Worm (Caenorhabditis elegans): Measurements from ENCODE around the gene cwp-3.

The cwp-3 gene

DNA sequence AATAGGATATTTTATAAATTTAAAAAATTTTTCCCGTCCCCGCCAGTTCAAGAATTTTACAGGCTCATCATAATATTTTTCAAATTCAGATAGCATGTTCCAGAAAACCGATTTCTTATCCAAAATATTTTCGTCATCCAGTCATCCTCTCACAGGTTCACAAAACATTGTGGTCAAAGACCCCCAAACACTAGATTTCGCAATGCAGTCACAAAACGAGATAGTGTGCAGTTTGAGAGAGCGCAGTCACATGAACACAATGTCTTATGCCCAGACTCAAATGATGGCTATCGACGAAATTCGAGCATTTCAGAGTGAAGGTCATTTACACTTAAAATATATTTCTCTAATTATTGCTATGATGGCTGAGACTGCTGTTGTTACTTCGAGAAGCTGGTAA is 2.0 kb downstream of the cwp-3 start, which contains the start of gene abhd-5.2:
Gene abhd-5.2, plus strand, starts transcription at position 95 of the 400 bp plus-strand sequence.
- TF ChIP-seq nhr-11 (tag; optimal IDR thresholded peaks at IDR 0.05) (peak; percentile 43), nhr-85 (tag) (peak; percentile 16), jun-1 (tag; optimal IDR thresholded peaks at IDR 0.05) (peak; percentile 32), ceh-82 (tag; optimal IDR thresholded peaks at IDR 0.05) (peak; percentile 48 to 78 (median 65)), F16B12.6 (tag; optimal IDR thresholded peaks at IDR 0.05) (peak; percentile 12), zip-4 (GFP tag; optimal IDR thresholded peaks at IDR 0.05) (peak; percentile 97), grh-1 (GFP tag; IDR thresholded peaks at IDR 0.05) (no peak), skn-1 (tag; optimal IDR thresholded peaks at IDR 0.05) (peak; percentile 79), nhr-28 (tag; optimal IDR thresholded peaks at IDR 0.05) (peak; percentile 53), lin-35 (GFP tag; optimal IDR thresholded peaks at IDR 0.05) (peak; percentile 46 to 76), aha-1 (tag; optimal IDR thresholded peaks at IDR 0.05) (no peak), nhr-90 (tag; optimal IDR thresholded peaks at IDR 0.05; ENCODE audit: poor library complexity) (peak; percentile 21), fkh-8 (tag; optimal IDR thresholded peaks at IDR 0.05) (peak; percentile 57), tlp-1 (tag; optimal IDR thresholded peaks at IDR 0.05) (no peak), nhr-71 (tag; optimal IDR thresholded peaks at IDR 0.05) (peak; percentile 79), snu-23 (GFP tag; optimal IDR thresholded peaks at IDR 0.05) (peak; percentile 78), sptf-1 (tag; optimal IDR thresholded peaks at IDR 0.05) (no peak), fkh-10 (GFP tag; optimal IDR thresholded peaks at IDR 0.05) (no peak), rnt-1 (tag; optimal IDR thresholded peaks at IDR 0.05) (peak; percentile 53), nhr-47 (tag; optimal IDR thresholded peaks at IDR 0.05) (peak; percentile 50), C04F5.9 (tag; optimal IDR thresholded peaks at IDR 0.05) (no peak), nhr-237 (tag; optimal IDR thresholded peaks at IDR 0.05) (peak; percentile 63), dpl-1 (GFP tag; optimal IDR thresholded peaks at IDR 0.05) (peak; percentile 35 to 52 (median 38)), nhr-77 (tag; optimal IDR thresholded peaks at IDR 0.05) (no peak), ceh-63 (GFP tag; optimal IDR thresholded peaks at IDR 0.05) (no peak), unc-86 (tag; optimal IDR thresholded peaks at IDR 0.05) (peak; percentile 15), swsn-7 (tag; optimal IDR thresholded peaks at IDR 0.05) (peak; percentile 32), Y116A8C.19 (tag; optimal IDR thresholded peaks at IDR 0.05; ENCODE audit: borderline replicate concordance) (no peak), xbp-1 (tag; optimal IDR thresholded peaks at IDR 0.05) (peak; percentile 14), mdl-1 (tag; optimal IDR thresholded peaks at IDR 0.05) (peak in 1 of 2 experiments; percentile 59), efl-1 (optimal IDR thresholded peaks at IDR 0.05) (peak; percentile 55 to 60), efl-1 (GFP tag; optimal IDR thresholded peaks at IDR 0.05 in 1 of 2) (peak in 1 of 2 experiments; percentile 50), ceh-90 (tag; optimal IDR thresholded peaks at IDR 0.05) (no peak), irx-1 (tag; optimal IDR thresholded peaks at IDR 0.05) (no peak), dsc-1 (tag; optimal IDR thresholded peaks at IDR 0.05) (peak; percentile 7), lsy-2 (tag; optimal IDR thresholded peaks at IDR 0.05) (peak; percentile 39 to 55), isw-1 (GFP tag; IDR thresholded peaks at IDR 0.05) (peak; percentile 39), nhr-20 (tag; optimal IDR thresholded peaks at IDR 0.05) (peak; percentile 70), unc-130 (tag; optimal IDR thresholded peaks at IDR 0.05) (peak; percentile 14), lin-14 (GFP tag; optimal IDR thresholded peaks at IDR 0.05) (peak; percentile 89), mep-1 (tag; optimal IDR thresholded peaks at IDR 0.05) (peak; percentile 70), sup-37 (GFP tag; optimal IDR thresholded peaks at IDR 0.05) (no peak), tbx-2 (tag; optimal IDR thresholded peaks at IDR 0.05) (peak; percentile 35), snpc-4 (tag; optimal IDR thresholded peaks at IDR 0.05) (peak; percentile 20), alr-1 (tag; optimal IDR thresholded peaks at IDR 0.05; ENCODE audit: borderline replicate concordance) (no peak), nhr-19 (GFP tag; conservative IDR thresholded peaks at IDR 0.05) (no peak; the same call in 1 of the 2 replicates), ceh-88 (GFP tag; IDR thresholded peaks at IDR 0.05) (no peak), C16A3.4 (tag; optimal IDR thresholded peaks at IDR 0.05) (peak; percentile 9), nhr-84 (tag; optimal IDR thresholded peaks at IDR 0.05) (peak; percentile 93), elt-3 (tag; optimal IDR thresholded peaks at IDR 0.05) (peak in 1 of 6 experiments; percentile 27)

Measured in whole organism, L1 larva.